Worm (Caenorhabditis elegans): ENCODE results near the gene T28D6.3.

T28D6.3 gene

DNA sequence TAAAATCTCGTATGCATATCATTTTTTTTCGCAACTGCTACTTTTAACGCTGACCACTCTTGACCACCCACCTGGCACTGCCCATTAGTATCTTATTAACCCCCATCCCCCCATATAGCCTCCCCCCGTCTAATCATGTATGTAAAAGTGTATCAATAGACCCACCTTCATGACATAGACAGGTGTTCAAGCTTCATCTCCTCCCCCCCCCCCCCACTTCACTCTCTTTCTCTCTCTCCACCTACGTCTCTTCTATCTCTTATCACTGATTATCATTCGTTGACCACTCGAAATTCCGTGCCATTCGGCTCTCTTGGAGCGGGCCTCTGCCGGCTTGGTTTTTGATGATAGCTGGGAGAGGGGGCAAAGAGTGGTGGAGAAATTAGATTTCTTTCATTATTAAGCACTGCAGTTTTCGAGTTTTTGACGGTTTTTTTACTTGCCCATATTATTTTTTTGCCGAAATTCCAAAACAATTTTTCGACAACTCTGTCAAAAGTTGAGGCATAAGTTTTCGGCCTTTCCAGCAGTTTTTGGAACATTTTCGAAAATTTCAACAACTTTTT lies 10.7 kb upstream of the T28D6.3 start:
- TF ChIP-seq B0310.2 (tag; optimal IDR thresholded peaks at IDR 0.05): no peak
- no peak for TF ChIP-seq F13C5.2 (tag; optimal IDR thresholded peaks at IDR 0.05)
- TF ChIP-seq hnd-1 (tag; optimal IDR thresholded peaks at IDR 0.05): no peak
- no peak for TF ChIP-seq tbx-11 (GFP tag; IDR thresholded peaks at IDR 0.05)
- no peak for TF ChIP-seq tbx-37 (GFP tag; conservative IDR thresholded peaks at IDR 0.05)
- no peak for TF ChIP-seq aly-1 (tag; optimal IDR thresholded peaks at IDR 0.05)

DNA sequence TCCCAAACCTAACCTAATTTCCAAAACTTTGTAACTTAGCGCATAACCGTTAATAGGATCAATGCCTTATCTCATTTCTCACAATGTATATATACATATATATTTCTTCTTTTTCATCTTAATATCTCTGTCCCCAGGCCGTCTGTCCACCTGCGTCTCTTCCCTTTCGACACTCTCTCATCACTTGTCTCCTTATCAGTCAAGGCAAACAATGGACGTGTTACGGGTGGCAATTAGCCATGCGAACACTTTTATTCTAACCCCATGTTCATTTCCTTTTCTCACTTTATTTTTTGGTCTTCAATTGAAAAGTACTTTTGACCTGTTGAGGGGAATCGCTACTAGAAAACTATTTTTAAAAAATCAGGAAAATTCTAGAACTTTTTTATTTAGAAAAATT lies 9.1 kb upstream of the T28D6.3 start:
- TF ChIP-seq hmbx-1 (tag; optimal IDR thresholded peaks at IDR 0.05): no peak
- no peak for TF ChIP-seq hnd-1 (tag; optimal IDR thresholded peaks at IDR 0.05)
- TF ChIP-seq ama-1 (optimal IDR thresholded peaks at IDR 0.05): no peak
- no peak for TF ChIP-seq B0310.2 (tag; optimal IDR thresholded peaks at IDR 0.05)
- no peak for TF ChIP-seq flt-1 (GFP tag; IDR thresholded peaks at IDR 0.05)
- TF ChIP-seq aly-1 (tag; optimal IDR thresholded peaks at IDR 0.05): no peak
- no peak for TF ChIP-seq pes-1 (GFP tag; IDR thresholded peaks at IDR 0.05)
- TF ChIP-seq sea-1 (GFP tag; conservative IDR thresholded peaks at IDR 0.05): no peak

ce11 chrIII:11358273-11358672 lies 8.3 kb upstream of the T28D6.3 start:
- TF ChIP-seq ets-7 (tag; optimal IDR thresholded peaks at IDR 0.05) (no peak), hmbx-1 (tag; optimal IDR thresholded peaks at IDR 0.05) (no peak), hnd-1 (tag; optimal IDR thresholded peaks at IDR 0.05) (no peak), tbx-11 (GFP tag; IDR thresholded peaks at IDR 0.05) (no peak), aly-1 (tag; optimal IDR thresholded peaks at IDR 0.05) (no peak), scrt-1 (GFP tag; IDR thresholded peaks at IDR 0.05) (no peak), hmg-4 (GFP tag; optimal IDR thresholded peaks at IDR 0.05) (no peak), B0310.2 (tag; optimal IDR thresholded peaks at IDR 0.05) (no peak)

ce11 chrIII:11359422-11359821 lies 7.1 kb upstream of the T28D6.3 start:
- TF ChIP-seq pes-1 (GFP tag; IDR thresholded peaks at IDR 0.05) (no peak), F13C5.2 (tag; optimal IDR thresholded peaks at IDR 0.05) (no peak), hmbx-1 (tag; optimal IDR thresholded peaks at IDR 0.05) (no peak), aly-1 (tag; optimal IDR thresholded peaks at IDR 0.05) (no peak), ceh-36 (tag; optimal IDR thresholded peaks at IDR 0.05) (no peak), tra-4 (tag; optimal IDR thresholded peaks at IDR 0.05) (no peak), sea-1 (GFP tag; conservative IDR thresholded peaks at IDR 0.05) (no peak), flt-1 (GFP tag; IDR thresholded peaks at IDR 0.05) (no peak), tbx-11 (GFP tag; IDR thresholded peaks at IDR 0.05) (no peak), B0310.2 (tag; optimal IDR thresholded peaks at IDR 0.05) (no peak), hnd-1 (tag; optimal IDR thresholded peaks at IDR 0.05) (no peak), ama-1 (optimal IDR thresholded peaks at IDR 0.05) (no peak), ets-7 (tag; optimal IDR thresholded peaks at IDR 0.05) (no peak), scrt-1 (GFP tag; IDR thresholded peaks at IDR 0.05) (no peak), tbx-37 (GFP tag; conservative IDR thresholded peaks at IDR 0.05) (no peak), ceh-13 (GFP tag; optimal IDR thresholded peaks at IDR 0.05) (no peak)

DNA sequence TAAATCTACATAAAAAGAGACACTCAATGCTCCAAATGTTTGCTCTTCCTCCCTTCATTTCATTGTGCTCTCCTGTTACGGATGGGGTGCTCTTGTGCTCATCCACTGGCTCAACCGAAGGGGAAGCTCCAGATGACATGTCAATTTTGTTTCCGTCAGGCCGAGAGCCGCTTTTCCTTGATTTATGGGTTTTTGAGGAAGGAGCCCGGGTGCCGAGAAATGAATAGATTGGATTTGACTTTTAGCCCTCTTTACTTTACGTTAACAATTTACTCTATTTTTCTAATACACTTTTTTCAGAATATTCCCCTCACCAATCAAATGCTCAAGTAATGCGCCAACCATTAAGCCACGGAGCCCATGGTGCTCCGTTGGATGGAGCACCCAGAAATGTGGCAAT lies 6.4 kb upstream of the T28D6.3 start, which contains the start of gene T28D6.4:
T28D6.4 (plus strand) TSS at position 301 of the 400 bp plus-strand sequence.
- TF ChIP-seq sea-1 (GFP tag; conservative IDR thresholded peaks at IDR 0.05) (no peak), hmg-4 (GFP tag; optimal IDR thresholded peaks at IDR 0.05) (no peak), hnd-1 (tag; optimal IDR thresholded peaks at IDR 0.05) (no peak), ets-7 (tag; optimal IDR thresholded peaks at IDR 0.05) (no peak)

DNA sequence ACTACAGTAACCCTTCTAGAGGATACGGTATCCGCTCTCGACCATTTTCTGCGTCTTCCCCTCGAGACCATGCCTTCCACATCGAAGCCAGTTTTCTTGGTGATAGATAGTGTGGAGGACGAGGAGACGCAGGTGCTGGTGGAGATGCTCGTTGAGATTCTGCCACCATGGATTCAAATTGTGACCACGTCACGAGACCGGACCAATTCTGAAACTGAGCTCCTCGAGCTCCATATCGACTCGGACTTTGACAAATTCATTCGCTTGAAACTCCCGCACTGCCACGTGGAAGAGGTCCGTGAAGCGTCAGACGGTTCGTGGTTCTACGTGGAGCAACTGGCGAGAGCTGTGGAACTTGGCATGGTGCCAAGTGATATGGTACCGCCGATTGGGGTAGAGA lies 5.2 kb upstream of the T28D6.3 start:
- TF ChIP-seq aly-1 (tag; optimal IDR thresholded peaks at IDR 0.05) (no peak), tra-4 (tag; optimal IDR thresholded peaks at IDR 0.05) (no peak)

- TF ChIP-seq B0310.2 (tag; optimal IDR thresholded peaks at IDR 0.05) (no peak), tbx-37 (GFP tag; conservative IDR thresholded peaks at IDR 0.05) (no peak), hnd-1 (tag; optimal IDR thresholded peaks at IDR 0.05) (no peak), hmg-4 (GFP tag; optimal IDR thresholded peaks at IDR 0.05) (peak; percentile 15), hmbx-1 (tag; optimal IDR thresholded peaks at IDR 0.05) (no peak), ets-7 (tag; optimal IDR thresholded peaks at IDR 0.05) (no peak), tbx-11 (GFP tag; IDR thresholded peaks at IDR 0.05) (no peak)
These were observed 3.7 kb upstream of the T28D6.3 start for ce11 chrIII:11362915-11363314.

- TF ChIP-seq sea-1 (GFP tag; conservative IDR thresholded peaks at IDR 0.05): peak; percentile 94
- peak; percentile 80 for TF ChIP-seq ceh-13 (GFP tag; optimal IDR thresholded peaks at IDR 0.05)
- peak; percentile 91 for TF ChIP-seq tbx-37 (GFP tag; conservative IDR thresholded peaks at IDR 0.05)
- peak; percentile 84 for TF ChIP-seq hnd-1 (tag; optimal IDR thresholded peaks at IDR 0.05)
- TF ChIP-seq B0310.2 (tag; optimal IDR thresholded peaks at IDR 0.05): peak; percentile 88
- peak; percentile 82 for TF ChIP-seq ets-7 (tag; optimal IDR thresholded peaks at IDR 0.05)
- TF ChIP-seq ama-1 (optimal IDR thresholded peaks at IDR 0.05): no peak
- peak; percentile 93 for TF ChIP-seq tbx-11 (GFP tag; IDR thresholded peaks at IDR 0.05)
- peak; percentile 93 for TF ChIP-seq aly-1 (tag; optimal IDR thresholded peaks at IDR 0.05)
- TF ChIP-seq pes-1 (GFP tag; IDR thresholded peaks at IDR 0.05): peak; percentile 95
- TF ChIP-seq ceh-36 (tag; optimal IDR thresholded peaks at IDR 0.05): peak; percentile 92
- peak; percentile 96 for TF ChIP-seq scrt-1 (GFP tag; IDR thresholded peaks at IDR 0.05)
- peak; percentile 92 for TF ChIP-seq F13C5.2 (tag; optimal IDR thresholded peaks at IDR 0.05)
- TF ChIP-seq tra-4 (tag; optimal IDR thresholded peaks at IDR 0.05): peak; percentile 84
- peak; percentile 93 for TF ChIP-seq flt-1 (GFP tag; IDR thresholded peaks at IDR 0.05)
- TF ChIP-seq hmbx-1 (tag; optimal IDR thresholded peaks at IDR 0.05): peak; percentile 81
- peak; percentile 96 for TF ChIP-seq hmg-4 (GFP tag; optimal IDR thresholded peaks at IDR 0.05)
These were observed 4.7 kb downstream of the T28D6.3 start for ce11 chrIII:11371236-11371635.

All from whole organism, early embryonic.